Worm (Caenorhabditis elegans) whole organism, L3 larva: ENCODE measurements around the gene F41E7.2.

Experiments
- R02D3.7 ChIP-seq: fragments of 150-350 bp; optimal IDR thresholded peaks from 2 replicates; lab custom pipeline; 2014; ENCODE audit warnings: missing biosample characterization, missing genetic modification characterization
- ZK546.5 ChIP-seq: sonication (generic microtip); optimal IDR thresholded peaks from 2 replicates; lab custom pipeline; 2017; ENCODE audit warnings: missing biosample characterization, missing genetic modification characterization
- ama-1 ChIP-seq: fragments of 150-350 bp; optimal IDR thresholded peaks from 2 replicates; lab custom pipeline; 2018
- ceh-82 ChIP-seq: fragments of 150-350 bp; optimal IDR thresholded peaks from 2 replicates; lab custom pipeline; 2014; ENCODE audit warnings: missing biosample characterization, missing genetic modification characterization
- elt-3 ChIP-seq, 3 experiments: fragments of 150-350 bp in 1 of 3; sonication (generic microtip) in 2 of 3; optimal IDR thresholded peaks; 2 replicates in 2 of 3; 4 replicates in 1 of 3; lab custom pipeline; 2014 to 2017; ENCODE audit warnings: missing biosample characterization in 3 of 3, missing genetic modification characterization in 3 of 3
- mdl-1 ChIP-seq: fragments of 150-350 bp; optimal IDR thresholded peaks from 2 replicates; lab custom pipeline; 2014; ENCODE audit warnings: missing biosample characterization, missing genetic modification characterization
- nhr-67 ChIP-seq: fragments of 150-350 bp; optimal IDR thresholded peaks from 2 replicates; lab custom pipeline; 2014; ENCODE audit warnings: missing biosample characterization, missing genetic modification characterization
- nhr-76 ChIP-seq: fragments of 150-350 bp; sonication (generic microtip); optimal IDR thresholded peaks from 5 replicates; lab custom pipeline; 2014; ENCODE audit warnings: missing biosample characterization, missing genetic modification characterization
- unc-62 ChIP-seq: fragments of 150-350 bp; sonication (generic microtip); optimal IDR thresholded peaks from 4 replicates; lab custom pipeline; 2014; ENCODE audit warnings: missing biosample characterization, missing genetic modification reagents, missing genetic modification characterization
- ztf-11 ChIP-seq: fragments of 150-350 bp; optimal IDR thresholded peaks from 2 replicates; lab custom pipeline; 2014; ENCODE audit warnings: missing biosample characterization, missing genetic modification characterization

DNA sequence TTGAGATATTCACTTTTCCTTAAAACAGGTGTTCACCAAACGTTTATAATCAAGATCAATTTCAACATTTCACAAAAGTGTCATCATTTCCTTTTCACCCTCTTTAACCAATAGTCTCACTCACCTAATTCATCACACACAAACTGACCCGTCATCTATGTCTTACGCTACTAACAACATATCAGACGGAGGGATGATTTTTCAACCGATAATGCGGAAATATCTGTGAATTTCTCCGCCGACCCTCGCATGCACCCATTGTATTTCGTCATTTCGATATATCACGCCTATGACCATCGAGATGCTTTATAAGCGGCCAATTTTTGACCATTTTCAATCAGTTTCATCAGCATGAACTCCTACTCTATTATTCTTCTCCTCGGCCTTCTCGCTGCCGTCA is 30.7 kb downstream of the F41E7.2 start, which contains the start of gene fipr-21:
- TF ChIP-seq ceh-82 (no peak), ztf-11 (no peak), ama-1 (lab: Kevin White, UChicago) (no peak), nhr-76 (tag; lab: Kevin White, UChicago) (no peak), ZK546.5 (tag; lab: Kevin White, UChicago) (no peak), unc-62 (GFP tag; lab: Kevin White, UChicago) (no peak), mdl-1 (tag; lab: Kevin White, UChicago) (no peak), R02D3.7 (no peak), elt-3 (tag; optimal IDR thresholded peaks at IDR 0.05; lab: Kevin White, UChicago) (no peak), nhr-67 (tag; lab: Kevin White, UChicago) (no peak)
